Worm (Caenorhabditis elegans): ENCODE results near the gene acl-14.

ce11 chrV:9370986-9371385, 37.6 kb upstream of the acl-14 start, which contains the start of gene E02C12.6:
- TF ChIP-seq K12H6.12 (tag; optimal IDR thresholded peaks at IDR 0.05) (no peak), tbx-9 (tag; optimal IDR thresholded peaks at IDR 0.05; ENCODE audit: borderline replicate concordance) (no peak), sea-2 (GFP tag; IDR thresholded peaks at IDR 0.05) (no peak), tlf-1 (GFP tag; optimal IDR thresholded peaks at IDR 0.05) (no peak), lin-54 (GFP tag; optimal IDR thresholded peaks at IDR 0.05) (no peak), sptf-2 (GFP tag; optimal IDR thresholded peaks at IDR 0.05) (no peak), F33H1.4 (GFP tag; IDR thresholded peaks at IDR 0.05) (no peak), bed-2 (GFP tag; IDR thresholded peaks at IDR 0.05) (no peak), madf-10 (tag; optimal IDR thresholded peaks at IDR 0.05) (no peak), efl-1 (GFP tag; optimal IDR thresholded peaks at IDR 0.05) (no peak), lsl-1 (GFP tag; optimal IDR thresholded peaks at IDR 0.05) (no peak)
